Worm (Caenorhabditis elegans) whole organism, midembryonic: ENCODE data around the gene fbxb-82.
"Not testable (repeated sequence)": the region's sequence is repeated elsewhere in the genome, so short reads cannot be mapped to it uniquely, and the experiment has no call there.

Experiments used
- T22C8.4 ChIP-seq: fragments of 200-800 bp; sonication (Bioruptor generic); IDR thresholded peaks from 2 replicates; pipeline ENCODE4 v1.3.6; 2022; ENCODE audit warnings: missing genetic modification characterization, missing compliant biosample characterization
- cog-1 ChIP-seq: sonication (generic microtip); optimal IDR thresholded peaks from 2 replicates; lab custom pipeline; 2016; ENCODE audit warnings: missing genetic modification characterization, missing compliant biosample characterization
- flt-1 ChIP-seq: fragments of 200-800 bp; sonication (Bioruptor generic); IDR thresholded peaks from 2 replicates; pipeline ENCODE4 v1.3.6; 2022; ENCODE audit warnings: missing genetic modification characterization, missing compliant biosample characterization
- klf-2 ChIP-seq: fragments of 200-800 bp; sonication (Bioruptor generic); conservative IDR thresholded peaks from 2 replicates; pipeline ENCODE4 v1.3.6; 2022; ENCODE audit warnings: missing genetic modification reagents, missing genetic modification characterization, missing compliant biosample characterization
- med-1 ChIP-seq: sonication (generic microtip); optimal IDR thresholded peaks from 2 replicates; lab custom pipeline; 2017; ENCODE audit warnings: missing genetic modification characterization, mild to moderate bottlenecking, missing compliant biosample characterization, antibody characterized with exemption, missing genetic modification reagents; ENCODE audit not compliant: insufficient read depth
- ref-1 ChIP-seq: fragments of 200-800 bp; sonication (Bioruptor generic); conservative IDR thresholded peaks from 2 replicates; pipeline ENCODE4 v1.3.6; 2022; ENCODE audit warnings: missing genetic modification reagents, missing genetic modification characterization, missing compliant biosample characterization
- tab-1 ChIP-seq: fragments of 200-800 bp; sonication (Bioruptor generic); IDR thresholded peaks from 2 replicates; pipeline ENCODE4 v1.3.6; 2022; ENCODE audit warnings: missing genetic modification characterization, missing compliant biosample characterization
- ztf-23 ChIP-seq: fragments of 200-800 bp; sonication (Bioruptor generic); IDR thresholded peaks from 2 replicates; pipeline ENCODE4 v1.3.6; 2022; ENCODE audit warnings: missing genetic modification reagents, missing genetic modification characterization, missing compliant biosample characterization
- ztf-29 ChIP-seq: fragments of 200-800 bp; sonication (Bioruptor generic); IDR thresholded peaks from 2 replicates; pipeline ENCODE4 v1.3.6; 2022; ENCODE audit warnings: missing genetic modification reagents, missing genetic modification characterization, missing compliant biosample characterization

- TF ChIP-seq ztf-23 (GFP tag; lab: Robert Waterston, UW); ztf-29 (GFP tag; lab: Robert Waterston, UW); klf-2 (GFP tag; lab: Robert Waterston, UW); cog-1 (tag; lab: Kevin White, UChicago); tab-1; med-1; flt-1 (GFP tag; lab: Robert Waterston, UW); T22C8.4 (GFP tag; lab: Robert Waterston, UW); ref-1 (GFP tag; lab: Robert Waterston, UW): not testable (repeated sequence)
These were observed 46.0 kb downstream of the fbxb-82 start, which contains the start of gene C29F9.8 for ce11 chrIII:97018-97417.
